Fruit fly (Drosophila melanogaster): ENCODE results near the gene CG42685.
"Not testable (repeated sequence)": the region's sequence is repeated elsewhere in the genome, so short reads cannot be mapped to it uniquely, and the experiment has no call there.

Gene CG42685

DNA sequence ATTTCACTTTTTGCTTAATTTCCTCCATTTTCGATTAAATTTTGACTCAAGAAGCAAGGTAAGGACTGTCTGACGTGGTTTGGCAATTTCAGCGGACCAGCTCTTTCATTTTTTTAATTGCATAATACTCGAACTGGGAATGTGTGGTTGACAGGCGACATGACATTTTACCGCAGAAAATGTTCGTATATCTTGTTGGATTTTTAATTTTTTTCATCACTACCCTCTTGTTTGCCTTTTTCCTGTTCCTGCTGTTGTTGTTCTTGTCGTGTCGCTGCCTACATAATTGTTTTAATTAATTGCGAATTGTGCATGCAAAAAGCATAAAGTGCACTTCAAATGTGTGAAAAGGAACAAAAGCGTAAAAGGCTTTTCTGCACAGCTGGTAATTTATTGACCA is at the start of gene CG42685:
Gene CG42685, minus strand, starts transcription at position 101 of the 400 bp plus-strand sequence.
- no peak for TF ChIP-seq psq (optimal IDR thresholded peaks at IDR 0.05)

- no peak for TF ChIP-seq Myc (optimal IDR thresholded peaks at IDR 0.05)
- TF ChIP-seq ttk (optimal IDR thresholded peaks at IDR 0.05) = no peak
- no peak for TF ChIP-seq insv (optimal IDR thresholded peaks at IDR 0.05)
- TF ChIP-seq h (optimal IDR thresholded peaks at IDR 0.05) = no peak
- no peak for TF ChIP-seq Sin3A (optimal IDR thresholded peaks at IDR 0.05)
- TF ChIP-seq psq (optimal IDR thresholded peaks at IDR 0.05) = no peak
These were observed 44.7 kb upstream of the CG42685 start, which contains the start of gene CG4650 for dm6 chr2L:14774713-14775112. Gene CG4650, minus strand, starts transcription at chr2L:14774981.

DNA sequence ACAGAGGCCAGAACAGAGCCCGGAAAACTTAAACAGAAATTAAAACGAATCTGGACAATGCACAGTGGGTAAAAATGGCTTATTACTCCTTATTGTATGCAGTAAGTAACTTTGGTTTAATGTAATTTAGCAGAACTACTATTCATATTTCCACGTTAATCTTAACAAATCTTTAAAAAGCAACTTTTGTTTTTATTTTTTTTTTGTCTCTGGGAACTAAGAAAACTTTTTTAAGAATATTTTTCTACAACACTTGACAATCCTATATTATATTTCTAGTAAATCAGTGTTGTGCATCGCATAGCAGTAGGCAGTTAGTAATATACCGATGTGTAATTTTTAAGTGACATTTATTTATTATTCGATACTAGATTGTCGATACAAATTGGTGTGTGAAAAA is 35.6 kb upstream of the CG42685 start, which contains the start of gene CG4701:
Gene CG4701, plus strand, starts transcription at position 301 of the 400 bp plus-strand sequence.
- TF ChIP-seq ttk (optimal IDR thresholded peaks at IDR 0.05) (no peak), Sin3A (optimal IDR thresholded peaks at IDR 0.05) (no peak), Myc (optimal IDR thresholded peaks at IDR 0.05) (no peak), psq (optimal IDR thresholded peaks at IDR 0.05) (no peak), insv (optimal IDR thresholded peaks at IDR 0.05) (no peak), h (optimal IDR thresholded peaks at IDR 0.05) (no peak)

- TF ChIP-seq Sin3A (optimal IDR thresholded peaks at IDR 0.05) (no peak), h (optimal IDR thresholded peaks at IDR 0.05) (no peak)
These were observed 32.5 kb upstream of the CG42685 start, which contains the start of gene CSN1a for dm6 chr2L:14762465-14762864. Gene CSN1a, plus strand, starts transcription at chr2L:14762765.

- no peak for TF ChIP-seq insv (optimal IDR thresholded peaks at IDR 0.05)
- TF ChIP-seq h (optimal IDR thresholded peaks at IDR 0.05) = no peak
- TF ChIP-seq ttk (optimal IDR thresholded peaks at IDR 0.05) = no peak
These were observed 30.5 kb upstream of the CG42685 start, which contains the start of gene CG4691 for dm6 chr2L:14760467-14760866. Gene CG4691, plus strand, starts transcription at chr2L:14760767.

DNA sequence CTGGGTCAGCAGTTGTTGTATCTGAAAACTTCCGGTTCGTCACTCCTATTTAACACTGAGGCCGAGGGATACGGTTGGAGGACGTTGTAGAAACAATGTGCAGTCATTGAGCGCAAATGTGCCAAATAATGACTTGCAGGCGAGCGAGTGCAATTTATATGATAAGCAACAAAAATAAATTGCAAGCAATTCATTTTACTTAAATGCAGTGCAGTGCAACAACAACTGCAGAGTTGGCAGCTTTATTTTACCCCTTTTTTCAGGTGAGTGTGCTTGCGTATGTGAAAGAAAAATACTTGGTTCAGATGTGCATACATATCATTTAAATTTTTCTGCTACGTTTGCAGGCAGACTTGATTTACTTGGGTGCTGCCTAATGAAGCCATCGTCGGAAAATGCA is 16.1 kb upstream of the CG42685 start:
- TF ChIP-seq Myc (optimal IDR thresholded peaks at IDR 0.05) (no peak), psq (optimal IDR thresholded peaks at IDR 0.05) (no peak), ttk (optimal IDR thresholded peaks at IDR 0.05) (no peak), Sin3A (optimal IDR thresholded peaks at IDR 0.05) (no peak), h (optimal IDR thresholded peaks at IDR 0.05) (no peak), insv (optimal IDR thresholded peaks at IDR 0.05) (no peak)

dm6 chr2L:14745068-14745467 is 15.1 kb upstream of the CG42685 start, which contains the start of gene CG42587:
Gene CG42587, minus strand, starts transcription at chr2L:14745210.
- TF ChIP-seq insv (optimal IDR thresholded peaks at IDR 0.05) = no peak
- TF ChIP-seq h (optimal IDR thresholded peaks at IDR 0.05) = no peak
- no peak for TF ChIP-seq psq (optimal IDR thresholded peaks at IDR 0.05)
- TF ChIP-seq ttk (optimal IDR thresholded peaks at IDR 0.05) = no peak
- no peak for TF ChIP-seq Myc (optimal IDR thresholded peaks at IDR 0.05)

- TF ChIP-seq psq (optimal IDR thresholded peaks at IDR 0.05) (no peak), Myc (optimal IDR thresholded peaks at IDR 0.05) (no peak), insv (optimal IDR thresholded peaks at IDR 0.05) (no peak), h (optimal IDR thresholded peaks at IDR 0.05) (no peak), ttk (optimal IDR thresholded peaks at IDR 0.05) (no peak), Sin3A (optimal IDR thresholded peaks at IDR 0.05) (no peak)
These were observed 14.1 kb upstream of the CG42685 start, which contains the start of gene CG42681 for dm6 chr2L:14744121-14744520. Gene CG42681, plus strand, starts transcription at chr2L:14744421.

DNA sequence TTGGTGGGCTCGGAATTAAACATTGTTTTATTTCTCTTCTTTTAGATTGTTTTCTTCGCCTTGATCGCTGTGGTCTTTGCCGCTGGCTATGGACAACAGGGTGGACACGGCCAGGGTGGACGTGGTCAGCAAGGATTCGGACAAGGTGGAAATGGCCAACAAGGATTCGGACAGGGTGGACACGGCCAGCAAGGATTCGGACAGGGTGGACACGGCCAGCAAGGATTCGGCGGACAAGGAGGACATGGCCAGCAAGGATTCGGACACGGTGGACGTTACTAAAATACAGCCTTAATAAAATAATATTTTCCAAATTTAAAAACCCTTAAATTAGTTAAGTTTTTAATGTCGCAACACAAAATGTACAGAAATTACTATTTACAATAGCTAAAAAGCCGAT is 13.4 kb upstream of the CG42685 start:
- TF ChIP-seq insv (optimal IDR thresholded peaks at IDR 0.05) (no peak), Myc (optimal IDR thresholded peaks at IDR 0.05) (no peak), h (optimal IDR thresholded peaks at IDR 0.05) (no peak), Sin3A (optimal IDR thresholded peaks at IDR 0.05) (no peak), psq (optimal IDR thresholded peaks at IDR 0.05) (no peak), ttk (optimal IDR thresholded peaks at IDR 0.05) (no peak)

DNA sequence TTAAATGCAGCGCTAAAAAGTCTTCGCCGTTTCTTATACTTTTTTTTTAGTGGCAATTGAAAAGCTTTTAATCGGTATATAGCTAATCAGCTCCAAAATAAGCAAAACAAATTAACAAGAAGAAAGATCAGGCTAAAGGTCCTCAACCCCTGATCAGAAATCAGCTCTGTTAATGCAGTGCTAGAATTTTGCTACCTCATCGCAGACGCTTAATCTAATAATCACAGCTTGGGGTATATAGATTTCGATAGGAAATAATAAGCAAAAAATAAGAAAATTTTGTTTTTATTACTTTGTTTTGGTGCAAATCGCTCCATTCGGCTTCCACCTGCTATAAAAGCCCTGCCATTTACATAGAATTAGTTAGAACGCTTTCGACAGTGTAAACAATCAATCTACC is 12.9 kb upstream of the CG42685 start, which contains the start of gene CG34166:
Gene CG34166, plus strand, starts transcription at position 301 of the 400 bp plus-strand sequence.
- TF ChIP-seq h, Sin3A, insv (optimal IDR thresholded peaks at IDR 0.05): not testable (repeated sequence)

- TF ChIP-seq Sin3A, insv, psq (optimal IDR thresholded peaks at IDR 0.05): not testable (repeated sequence)
These were observed 11.8 kb upstream of the CG42685 start, which contains the start of gene CG42586 for dm6 chr2L:14741740-14742139. Gene CG42586, minus strand, starts transcription at chr2L:14741840.

DNA sequence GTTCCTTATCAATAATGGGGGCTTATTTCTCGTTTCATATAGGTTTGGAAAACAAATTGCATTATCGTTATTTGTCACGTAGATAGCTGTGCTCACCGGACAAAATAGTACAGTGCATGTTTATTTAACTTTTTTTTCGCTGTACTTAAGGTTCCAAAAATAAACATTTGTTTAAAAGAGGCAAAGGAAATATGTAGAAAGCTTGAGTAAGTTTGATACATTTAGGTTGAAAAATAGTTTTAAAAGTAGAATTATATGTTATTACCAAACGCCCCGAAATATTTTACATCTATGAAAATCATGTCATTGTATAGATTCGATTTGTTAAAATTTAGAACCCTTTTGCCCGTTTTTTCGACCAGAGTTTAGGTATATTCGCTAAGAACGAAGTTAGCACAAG is 9.6 kb upstream of the CG42685 start, which contains the start of gene CG42585:
Gene CG42585, plus strand, starts transcription at position 301 of the 400 bp plus-strand sequence.
- TF ChIP-seq insv, psq, h (optimal IDR thresholded peaks at IDR 0.05): not testable (repeated sequence)

DNA sequence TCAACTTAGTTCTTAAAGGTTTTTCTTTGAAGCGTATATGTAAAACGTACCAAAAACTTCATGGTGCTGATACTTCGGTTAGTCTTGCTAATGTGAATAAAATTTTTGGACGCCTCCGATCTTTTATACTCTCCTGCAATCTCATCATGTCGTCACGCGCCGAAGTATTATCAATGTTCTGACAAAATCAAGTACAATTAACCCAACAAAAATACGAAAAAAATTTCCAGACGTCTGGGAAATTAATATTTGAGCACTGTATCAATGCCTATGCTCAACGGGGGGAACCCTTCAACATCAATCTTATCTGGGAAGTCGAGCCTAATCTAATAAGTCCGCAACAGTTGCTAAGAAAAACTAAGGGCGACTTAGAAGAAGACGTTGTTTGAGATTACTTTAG is 7.7 kb upstream of the CG42685 start, which contains the start of gene CG31775:
Gene CG31775, minus strand, starts transcription at position 101 of the 400 bp plus-strand sequence.
- not testable (repeated sequence) for TF ChIP-seq Myc, ttk, psq (optimal IDR thresholded peaks at IDR 0.05)

- TF ChIP-seq psq, insv, h (optimal IDR thresholded peaks at IDR 0.05): not testable (repeated sequence)
These were observed 5.6 kb upstream of the CG42685 start, which contains the start of gene CG31835 for dm6 chr2L:14735543-14735942. Gene CG31835, plus strand, starts transcription at chr2L:14735843.

All from Kc167 (cell line).